Fruit fly (Drosophila melanogaster) Kc167 (cell line): ENCODE measurements around the gene CG7352.

Experiments
- Myc ChIP-seq: fragments of >200 bp; optimal IDR thresholded peaks from 2 replicates; lab custom pipeline; 2017; ENCODE audit warnings: missing external identifiers
- Sin3A ChIP-seq: fragments of >200 bp; optimal IDR thresholded peaks from 2 replicates; lab custom pipeline; 2018; ENCODE audit warnings: missing external identifiers
- psq ChIP-seq: fragments of >200 bp; optimal IDR thresholded peaks from 2 replicates; lab custom pipeline; 2017; ENCODE audit warnings: missing external identifiers

DNA sequence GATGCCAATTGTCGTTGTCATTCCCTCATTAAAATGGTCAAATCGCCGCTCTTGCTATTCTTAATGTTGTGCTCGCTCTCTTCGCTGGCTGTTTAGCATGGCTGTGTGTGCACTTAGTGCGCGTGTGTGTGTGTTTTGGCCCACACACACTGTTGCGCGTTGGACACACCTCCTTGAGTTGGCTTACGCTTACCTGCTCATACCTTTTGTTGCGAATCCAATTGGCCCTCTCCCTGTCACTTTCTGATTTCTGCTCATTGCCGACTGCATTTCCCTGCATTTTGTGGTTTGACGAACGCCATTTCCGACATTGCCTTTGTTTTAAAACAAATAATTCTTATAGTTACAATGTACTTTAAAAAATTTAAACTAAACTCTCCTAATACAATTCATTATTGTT is 12.4 kb upstream of the CG7352 start:
- TF ChIP-seq psq (no peak), Sin3A (no peak), Myc (lab: Kevin White, UChicago) (no peak)
